Worm (Caenorhabditis elegans) whole organism, L1 larva: ENCODE data around the gene pbo-1.

Experiments used
- C04F5.9 ChIP-seq: sonication (generic microtip); optimal IDR thresholded peaks from 2 replicates; lab custom pipeline; 2016; ENCODE audit warnings: missing genetic modification characterization, missing compliant biosample characterization
- C34B4.2 ChIP-seq: sonication (generic microtip); optimal IDR thresholded peaks from 2 replicates; lab custom pipeline; 2017; ENCODE audit warnings: mild to moderate bottlenecking, missing genetic modification characterization, missing compliant biosample characterization
- F16B12.6 ChIP-seq: fragments of 150-350 bp; optimal IDR thresholded peaks from 2 replicates; lab custom pipeline; 2014; ENCODE audit warnings: missing biosample characterization, missing genetic modification characterization
- Y116A8C.19 ChIP-seq: sonication (generic microtip); optimal IDR thresholded peaks from 2 replicates; lab custom pipeline; 2016; ENCODE audit warnings: missing compliant biosample characterization, missing genetic modification characterization, borderline replicate concordance
- aha-1 ChIP-seq: fragments of 150-350 bp; optimal IDR thresholded peaks from 2 replicates; lab custom pipeline; 2014; ENCODE audit warnings: missing biosample characterization, missing genetic modification characterization
- alr-1 ChIP-seq: fragments of 200-800 bp; sonication (Bioruptor generic); optimal IDR thresholded peaks from 2 replicates; lab custom pipeline; 2018; ENCODE audit warnings: borderline replicate concordance, mild to moderate bottlenecking, missing genetic modification characterization, missing compliant biosample characterization
- aly-2 ChIP-seq: fragments of 150-350 bp; optimal IDR thresholded peaks from 2 replicates; lab custom pipeline; 2014; ENCODE audit warnings: missing biosample characterization, missing genetic modification characterization
- blmp-1 ChIP-seq: fragments of 150-350 bp; optimal IDR thresholded peaks from 2 replicates; lab custom pipeline; 2014; ENCODE audit warnings: missing biosample characterization, missing genetic modification characterization
- ceh-63 ChIP-seq: fragments of 200-800 bp; sonication (Bioruptor generic); optimal IDR thresholded peaks from 2 replicates; lab custom pipeline; 2018; ENCODE audit warnings: mild to moderate bottlenecking, missing genetic modification characterization, missing compliant biosample characterization
- ceh-88 ChIP-seq: fragments of 200-800 bp; sonication (Bioruptor generic); IDR thresholded peaks from 2 replicates; pipeline ENCODE4 v1.3.6; 2022; ENCODE audit warnings: missing genetic modification characterization, missing compliant biosample characterization
- dpl-1 ChIP-seq, 3 experiments: fragments of 150-350 bp in 2 of 3; sonication (generic microtip) in 1 of 3; optimal IDR thresholded peaks; 2 replicates each; lab custom pipeline; 2014 to 2017; ENCODE audit warnings: missing biosample characterization in 3 of 3, missing genetic modification characterization in 3 of 3, missing genetic modification reagents in 3 of 3
- efl-1 ChIP-seq, 4 experiments: fragments of 150-350 bp; optimal IDR thresholded peaks in 3 of 4; peaks in 1 of 4; 1 replicate in 1 of 4; 2 replicates in 3 of 4; lab custom pipeline; 2014; ENCODE audit warnings: missing biosample characterization in 2 of 4, missing genetic modification characterization in 2 of 4, missing genetic modification reagents in 2 of 4
- egl-27 ChIP-seq, 2 experiments: fragments of 150-350 bp in 1 of 2; sonication (generic microtip); optimal IDR thresholded peaks; 3 replicates each; lab custom pipeline; 2017 to 2018; ENCODE audit warnings: missing biosample characterization in 2 of 2, missing genetic modification characterization in 2 of 2, missing genetic modification reagents in 2 of 2
- elt-3 ChIP-seq, 6 experiments: fragments of 150-350 bp in 1 of 6; sonication (generic microtip); optimal IDR thresholded peaks; 2 replicates each; lab custom pipeline; 2017 to 2018; ENCODE audit warnings: missing biosample characterization in 6 of 6, missing genetic modification characterization in 6 of 6, inconsistent platforms in 1 of 6
- ets-5 ChIP-seq: fragments of 200-800 bp; sonication (Bioruptor generic); IDR thresholded peaks from 2 replicates; pipeline ENCODE4 v1.3.6; 2022; ENCODE audit warnings: missing genetic modification characterization, missing compliant biosample characterization
- fkh-10 ChIP-seq: sonication (generic microtip); optimal IDR thresholded peaks from 2 replicates; lab custom pipeline; 2017; ENCODE audit warnings: missing biosample characterization, missing genetic modification reagents, missing genetic modification characterization
- fos-1 ChIP-seq: fragments of 150-350 bp; optimal IDR thresholded peaks from 2 replicates; lab custom pipeline; 2014; ENCODE audit warnings: missing biosample characterization, missing genetic modification characterization
- hlh-4 ChIP-seq: sonication (generic microtip); optimal IDR thresholded peaks from 2 replicates; lab custom pipeline; 2016; ENCODE audit warnings: mild to moderate bottlenecking, missing genetic modification characterization, missing compliant biosample characterization
- lin-13 ChIP-seq: fragments of 150-350 bp; optimal IDR thresholded peaks from 2 replicates; lab custom pipeline; 2014; ENCODE audit warnings: missing biosample characterization, missing genetic modification reagents, missing genetic modification characterization
- lin-35 ChIP-seq, 2 experiments: fragments of 150-350 bp; optimal IDR thresholded peaks; 2 replicates each; lab custom pipeline; 2014; ENCODE audit warnings: missing biosample characterization in 2 of 2, missing genetic modification characterization in 2 of 2, missing genetic modification reagents in 2 of 2
- lsy-2 ChIP-seq, 2 experiments: fragments of 150-350 bp; optimal IDR thresholded peaks; 2 replicates each; lab custom pipeline; 2014; ENCODE audit warnings: missing biosample characterization in 2 of 2, missing genetic modification characterization in 2 of 2
- mef-2 ChIP-seq: fragments of 150-350 bp; optimal IDR thresholded peaks from 2 replicates; lab custom pipeline; 2014; ENCODE audit warnings: missing biosample characterization, missing genetic modification characterization
- mep-1 ChIP-seq: fragments of 150-350 bp; optimal IDR thresholded peaks from 2 replicates; lab custom pipeline; 2014; ENCODE audit warnings: missing biosample characterization, missing genetic modification characterization
- nhr-11 ChIP-seq: fragments of 150-350 bp; optimal IDR thresholded peaks from 2 replicates; lab custom pipeline; 2014; ENCODE audit warnings: missing biosample characterization, missing genetic modification characterization
- nhr-76 ChIP-seq: sonication (generic microtip); optimal IDR thresholded peaks from 2 replicates; lab custom pipeline; 2017; ENCODE audit warnings: missing biosample characterization, missing genetic modification characterization
- pag-3 ChIP-seq: sonication (generic microtip); optimal IDR thresholded peaks from 2 replicates; lab custom pipeline; 2017; ENCODE audit warnings: missing genetic modification characterization, mild to moderate bottlenecking, missing compliant biosample characterization, antibody characterized with exemption, borderline replicate concordance; ENCODE audit not compliant: insufficient read depth
- skn-1 ChIP-seq: fragments of 150-350 bp; optimal IDR thresholded peaks from 2 replicates; lab custom pipeline; 2014; ENCODE audit warnings: missing biosample characterization, missing genetic modification characterization
- sptf-1 ChIP-seq: fragments of 150-350 bp; optimal IDR thresholded peaks from 2 replicates; lab custom pipeline; 2014; ENCODE audit warnings: missing biosample characterization, missing genetic modification characterization
- tlp-1 ChIP-seq: fragments of 150-350 bp; optimal IDR thresholded peaks from 2 replicates; lab custom pipeline; 2014; ENCODE audit warnings: missing biosample characterization, missing genetic modification characterization
- unc-130 ChIP-seq: fragments of 150-350 bp; optimal IDR thresholded peaks from 2 replicates; lab custom pipeline; 2017; ENCODE audit warnings: missing biosample characterization, missing genetic modification characterization, inconsistent platforms
- unc-30 ChIP-seq: sonication (generic microtip); optimal IDR thresholded peaks from 2 replicates; lab custom pipeline; 2017; ENCODE audit warnings: missing biosample characterization, missing genetic modification characterization
- unc-98 ChIP-seq: fragments of 200-800 bp; sonication (Bioruptor generic); IDR thresholded peaks from 2 replicates; pipeline ENCODE4 v1.3.6; 2022; ENCODE audit warnings: missing genetic modification characterization, missing compliant biosample characterization
- vab-15 ChIP-seq: sonication (generic microtip); optimal IDR thresholded peaks from 2 replicates; lab custom pipeline; 2017; ENCODE audit warnings: missing genotype, mild to moderate bottlenecking, missing genetic modification characterization, missing compliant biosample characterization
- xbp-1 ChIP-seq: sonication (generic microtip); optimal IDR thresholded peaks from 2 replicates; lab custom pipeline; 2016; ENCODE audit warnings: missing genetic modification characterization, missing compliant biosample characterization
- zip-4 ChIP-seq: fragments of 200-800 bp; sonication (Bioruptor generic); optimal IDR thresholded peaks from 2 replicates; lab custom pipeline; 2018; ENCODE audit warnings: mild to moderate bottlenecking, missing genetic modification characterization, moderate library complexity, missing compliant biosample characterization

The pbo-1 gene

DNA sequence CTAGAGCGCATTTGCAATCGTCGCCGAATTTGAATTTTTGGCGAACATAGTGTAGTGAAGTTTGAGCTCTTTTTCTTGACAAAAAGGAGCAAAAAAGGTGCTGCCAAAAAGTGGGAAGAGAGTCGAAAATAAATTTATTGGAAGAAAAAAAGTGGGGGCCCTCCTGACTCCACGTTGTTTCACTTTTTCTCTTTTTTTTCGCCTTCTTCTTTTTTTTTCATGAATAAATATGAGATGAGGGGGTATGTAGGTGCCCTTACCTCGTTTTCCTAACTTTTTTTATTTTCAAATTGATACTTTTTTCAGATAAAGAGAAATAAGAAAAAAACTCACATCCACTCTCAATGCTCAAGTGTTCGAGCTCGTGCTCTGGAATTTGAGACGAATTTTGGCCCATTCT lies at the start of gene pbo-1, which contains the start of the genes Y71H2AL.2 and Y71H2AL.4:
Gene pbo-1 (minus strand): TSS at position 400 of the 400 bp plus-strand sequence.
Gene Y71H2AL.2 (plus strand): TSS at position 301 of the 400 bp plus-strand sequence.
Gene Y71H2AL.4 (plus strand): TSS at position 345 of the 400 bp plus-strand sequence.
- TF ChIP-seq lin-13 (no peak), efl-1 (optimal IDR thresholded peaks at IDR 0.05; lab: Kevin White, UChicago) (no peak), efl-1 (GFP tag; optimal IDR thresholded peaks at IDR 0.05 in 1 of 2; lab: Kevin White, UChicago) (peak in 1 of 2 experiments; percentile 83)

DNA sequence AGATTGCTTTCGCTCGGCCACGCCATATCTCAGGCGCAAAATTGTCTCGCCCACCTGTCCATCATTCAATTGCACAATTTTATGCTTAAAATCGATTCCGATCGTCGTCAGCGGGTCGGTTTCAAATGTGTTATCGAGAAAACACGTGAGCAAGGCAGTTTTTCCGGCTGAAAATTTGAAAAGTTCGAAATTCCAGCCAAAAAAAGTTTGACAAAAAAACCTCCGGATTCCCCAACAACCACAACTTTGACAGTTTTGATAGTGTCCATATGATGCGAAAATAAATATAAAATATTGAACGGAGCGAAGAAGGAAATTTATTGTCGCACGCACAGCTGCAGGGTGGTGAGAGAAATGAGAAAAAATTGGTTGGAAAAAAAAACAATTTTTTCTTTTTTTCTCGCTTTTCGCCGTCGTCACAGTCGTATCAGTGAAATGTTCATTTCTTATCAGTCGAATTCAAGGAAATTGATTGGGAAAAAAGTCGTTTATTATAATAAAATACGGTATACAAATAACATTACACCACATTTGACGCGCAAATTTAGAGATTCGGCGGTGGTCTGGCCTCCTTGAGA lies 47.4 kb upstream of the pbo-1 start, which contains the start of gene Y71H2AM.12:
Gene Y71H2AM.12 (minus strand): TSS at position 486 of the 578 bp plus-strand sequence.
- TF ChIP-seq unc-98 (no peak), C34B4.2 (tag; lab: Kevin White, UChicago) (no peak), Y116A8C.19 (tag; lab: Kevin White, UChicago) (no peak), mep-1 (tag; lab: Kevin White, UChicago) (no peak), elt-3 (tag; optimal IDR thresholded peaks at IDR 0.05; lab: Kevin White, UChicago) (no peak), pag-3 (tag; lab: Kevin White, UChicago) (no peak), dpl-1 (GFP tag; optimal IDR thresholded peaks at IDR 0.05; lab: Kevin White, UChicago) (no peak), tlp-1 (tag; lab: Kevin White, UChicago) (no peak)
- TF ChIP-seq, all 84 proteins: peak for 0

DNA sequence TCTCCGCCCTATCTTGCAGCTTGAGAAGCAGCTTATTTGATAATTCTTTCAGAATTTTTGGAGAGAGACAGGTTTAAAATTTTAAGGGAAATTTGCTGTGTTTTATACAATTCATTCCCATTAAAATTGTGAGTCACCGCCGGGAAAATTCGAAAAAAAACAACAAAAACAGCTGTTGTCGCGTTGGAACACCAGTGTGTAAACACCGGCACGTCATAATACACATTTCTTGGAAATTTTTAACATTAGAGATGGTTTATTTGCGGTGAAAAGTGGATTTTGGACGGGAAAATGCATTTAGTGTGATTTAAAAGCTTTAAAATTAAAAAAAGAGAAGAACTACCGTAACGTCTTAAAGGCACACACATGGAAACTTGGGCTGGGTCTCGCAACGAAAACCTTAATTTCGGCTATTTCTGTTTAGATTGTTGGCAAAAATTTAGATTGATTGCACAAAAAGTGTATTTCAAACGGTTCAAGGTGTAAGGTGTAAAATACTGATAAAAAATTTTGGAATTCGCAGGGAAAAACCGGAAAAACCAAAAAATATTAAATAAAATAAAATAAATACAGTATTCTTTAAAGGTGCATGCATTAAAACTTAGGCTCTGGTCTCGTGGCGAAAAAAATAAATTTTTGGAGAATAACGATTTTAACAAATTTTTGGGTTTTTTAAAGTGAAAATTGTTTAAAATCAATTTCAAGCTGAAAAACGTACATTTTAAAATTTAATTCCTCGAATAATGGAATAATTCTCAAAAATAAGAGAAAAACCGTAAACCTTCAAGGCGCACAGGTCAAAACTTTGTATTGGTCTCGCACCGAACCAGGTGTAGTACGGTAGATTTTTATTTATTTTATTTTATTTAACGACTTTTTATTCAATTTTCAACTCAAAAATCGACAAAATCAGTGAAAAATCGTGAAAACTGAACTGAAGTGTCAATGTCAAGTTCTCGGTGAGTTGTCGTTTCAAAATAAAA lies 39.2 kb upstream of the pbo-1 start, which contains the start of gene cosa-1:
Gene cosa-1 (plus strand): TSS at position 896 of the 983 bp plus-strand sequence.
- TF ChIP-seq lin-35 (GFP tag; optimal IDR thresholded peaks at IDR 0.05; lab: Kevin White, UChicago) (peak in 1 of 2 experiments; percentile 12), C04F5.9 (tag; lab: Kevin White, UChicago) (no peak), ceh-63 (GFP tag; lab: Kevin White, UChicago) (no peak), unc-30 (tag; lab: Kevin White, UChicago) (no peak), fkh-10 (GFP tag; lab: Kevin White, UChicago) (no peak), nhr-76 (tag; lab: Kevin White, UChicago) (no peak), hlh-4 (no peak), mep-1 (tag; lab: Kevin White, UChicago) (peak; percentile 5), mef-2 (tag; lab: Kevin White, UChicago) (no peak), sptf-1 (tag; lab: Kevin White, UChicago) (no peak), dpl-1 (GFP tag; optimal IDR thresholded peaks at IDR 0.05; lab: Kevin White, UChicago) (peak in 1 of 3 experiments; percentile 38), zip-4 (no peak), vab-15 (tag; lab: Kevin White, UChicago) (no peak), alr-1 (tag; lab: Kevin White, UChicago) (no peak), ceh-88 (GFP tag; lab: Robert Waterston, UW) (no peak), nhr-11 (tag; lab: Kevin White, UChicago) (no peak), egl-27 (tag; optimal IDR thresholded peaks at IDR 0.05; lab: Kevin White, UChicago) (no peak), blmp-1 (tag; lab: Kevin White, UChicago) (peak; percentile 9), skn-1 (no peak), unc-130 (tag; lab: Kevin White, UChicago) (peak; percentile 7), lsy-2 (tag; optimal IDR thresholded peaks at IDR 0.05; lab: Kevin White, UChicago) (peak in 1 of 2 experiments; percentile 18), ets-5 (GFP tag; lab: Robert Waterston, UW) (no peak), fos-1 (peak; percentile 6), F16B12.6 (tag; lab: Kevin White, UChicago) (peak; percentile 75), aha-1 (tag; lab: Kevin White, UChicago) (no peak), xbp-1 (no peak), efl-1 (optimal IDR thresholded peaks at IDR 0.05; lab: Kevin White, UChicago) (peak in 1 of 2 experiments; percentile 13), efl-1 (GFP tag; optimal IDR thresholded peaks at IDR 0.05 in 1 of 2; lab: Kevin White, UChicago) (peak; percentile 0 to 50), aly-2 (tag; lab: Kevin White, UChicago) (no peak), unc-98 (no peak)
- TF ChIP-seq, all 84 proteins: peak for 9
